Worm (Caenorhabditis elegans) whole organism, early embryonic: ENCODE data around the gene droe-4.

Experiments used
- flt-1 ChIP-seq: fragments of 200-800 bp; sonication (Bioruptor generic); IDR thresholded peaks from 2 replicates; pipeline ENCODE4 v1.3.6; 2022; ENCODE audit warnings: missing genetic modification characterization, missing compliant biosample characterization
- hmg-4 ChIP-seq: fragments of 200-800 bp; sonication (Bioruptor generic); optimal IDR thresholded peaks from 2 replicates; lab custom pipeline; 2018; ENCODE audit warnings: mild to moderate bottlenecking, missing genetic modification characterization, missing compliant biosample characterization
- pes-1 ChIP-seq: fragments of 200-800 bp; sonication (Bioruptor generic); IDR thresholded peaks from 2 replicates; pipeline ENCODE4 v1.3.6; 2022; ENCODE audit warnings: missing genetic modification reagents, missing genetic modification characterization, missing compliant biosample characterization
- scrt-1 ChIP-seq: fragments of 200-800 bp; sonication (Bioruptor generic); IDR thresholded peaks from 2 replicates; pipeline ENCODE4 v1.3.6; 2022; ENCODE audit warnings: missing genetic modification characterization, missing compliant biosample characterization
- sea-1 ChIP-seq: fragments of 200-800 bp; sonication (Bioruptor generic); conservative IDR thresholded peaks from 2 replicates; pipeline ENCODE4 v1.3.6; 2022; ENCODE audit warnings: missing genetic modification characterization, missing compliant biosample characterization
- tbx-37 ChIP-seq: fragments of 200-800 bp; sonication (Bioruptor generic); conservative IDR thresholded peaks from 2 replicates; pipeline ENCODE4 v1.3.6; 2022; ENCODE audit warnings: missing genetic modification reagents, missing genetic modification characterization, missing compliant biosample characterization

droe-4 gene

ce11 chrV:14038328-14039084 is 46.0 kb downstream of the droe-4 start, which contains the start of gene vps-39:
TSS of gene vps-39 (minus strand) at chrV:14038378.
- TF ChIP-seq flt-1 (GFP tag; lab: Robert Waterston, UW): 0 out of 2 replicates have a peak, but pooled peaks have one; percentile 6
- peak; percentile 79; the same call in 1 of the 2 replicates for TF ChIP-seq pes-1 (GFP tag; lab: Robert Waterston, UW)
- TF ChIP-seq tbx-37 (GFP tag; lab: Robert Waterston, UW): peak; percentile 58; the same call in 1 of the 2 replicates
- peak; percentile 17 for TF ChIP-seq hmg-4 (GFP tag; lab: Kevin White, UChicago)
- TF ChIP-seq sea-1 (GFP tag; lab: Robert Waterston, UW): peak; percentile 77
- TF ChIP-seq scrt-1 (GFP tag; lab: Robert Waterston, UW): peak; percentile 50; the same call in 1 of the 2 replicates
